Worm (Caenorhabditis elegans) whole organism, young adult: Measurements from ENCODE around the gene C03B1.2.

ENCODE experiments used
- B0035.1 ChIP-seq: sonication (generic microtip); optimal IDR thresholded peaks from 2 replicates; lab custom pipeline; 2016; ENCODE audit warnings: missing genetic modification characterization, mild to moderate bottlenecking, missing compliant biosample characterization, missing genotype, missing genetic modification reagents
- C06A6.2 ChIP-seq: fragments of 200-800 bp; sonication (Bioruptor generic); conservative IDR thresholded peaks from 2 replicates; pipeline ENCODE4 v1.3.6; 2022; ENCODE audit warnings: missing genetic modification characterization, missing compliant biosample characterization
- F37B4.10 ChIP-seq: fragments of 200-800 bp; sonication (Bioruptor generic); IDR thresholded peaks from 2 replicates; pipeline ENCODE4 v1.3.6; 2022; ENCODE audit warnings: missing genetic modification characterization, missing compliant biosample characterization
- F49E8.2 ChIP-seq: sonication (generic microtip); optimal IDR thresholded peaks from 3 replicates; lab custom pipeline; 2017; ENCODE audit warnings: missing genetic modification characterization, mild to moderate bottlenecking, missing compliant biosample characterization, antibody characterized with exemption, moderate library complexity; ENCODE audit not compliant: insufficient read depth
- F52B5.7 ChIP-seq: sonication (generic microtip); optimal IDR thresholded peaks from 2 replicates; lab custom pipeline; 2016; ENCODE audit warnings: mild to moderate bottlenecking, missing genetic modification characterization, missing compliant biosample characterization
- F55B11.4 ChIP-seq: sonication (generic microtip); optimal IDR thresholded peaks from 2 replicates; lab custom pipeline; 2016; ENCODE audit warnings: missing compliant biosample characterization, missing genetic modification characterization, borderline replicate concordance; ENCODE audit not compliant: insufficient read depth
- F57C9.4 ChIP-seq: sonication (generic microtip); optimal IDR thresholded peaks from 2 replicates; lab custom pipeline; 2017; ENCODE audit warnings: mild to moderate bottlenecking, missing genetic modification characterization, missing compliant biosample characterization
- K12H6.12 ChIP-seq: fragments of 200-800 bp; sonication (Bioruptor generic); optimal IDR thresholded peaks from 2 replicates; lab custom pipeline; 2018; ENCODE audit warnings: mild to moderate bottlenecking, missing genetic modification characterization, missing compliant biosample characterization
- Y95B8A.8 ChIP-seq: fragments of 200-800 bp; sonication (Bioruptor generic); IDR thresholded peaks from 2 replicates; pipeline ENCODE4 v1.3.6; 2022; ENCODE audit warnings: missing genetic modification reagents, missing genetic modification characterization, missing compliant biosample characterization
- ccch-3 ChIP-seq: fragments of 200-800 bp; sonication (Bioruptor generic); optimal IDR thresholded peaks from 2 replicates; lab custom pipeline; 2018; ENCODE audit warnings: mild to moderate bottlenecking, missing genetic modification characterization, missing compliant biosample characterization
- cebp-2 ChIP-seq: fragments of 200-800 bp; sonication (Bioruptor generic); IDR thresholded peaks from 2 replicates; pipeline ENCODE4 v1.3.6; 2022; ENCODE audit warnings: missing genetic modification characterization, missing compliant biosample characterization
- ceh-27 ChIP-seq: fragments of 200-800 bp; sonication (Bioruptor generic); optimal IDR thresholded peaks from 2 replicates; lab custom pipeline; 2018; ENCODE audit warnings: mild to moderate bottlenecking, missing genetic modification characterization, moderate library complexity, missing compliant biosample characterization
- ceh-79 ChIP-seq: sonication (generic microtip); optimal IDR thresholded peaks from 2 replicates; lab custom pipeline; 2017; ENCODE audit warnings: mild to moderate bottlenecking, missing genetic modification characterization, missing compliant biosample characterization
- ceh-91 ChIP-seq: fragments of 200-800 bp; sonication (Bioruptor generic); IDR thresholded peaks from 2 replicates; pipeline ENCODE4 v1.3.6; 2022; ENCODE audit warnings: missing genetic modification reagents, missing genetic modification characterization, missing compliant biosample characterization
- dox-1 ChIP-seq: fragments of 200-800 bp; sonication (Bioruptor generic); IDR thresholded peaks from 2 replicates; pipeline ENCODE4 v1.3.6; 2022; ENCODE audit warnings: missing genetic modification reagents, missing genetic modification characterization, missing compliant biosample characterization
- dpl-1 ChIP-seq: fragments of 150-350 bp; optimal IDR thresholded peaks from 2 replicates; lab custom pipeline; 2014; ENCODE audit warnings: missing biosample characterization, missing genetic modification reagents, missing genetic modification characterization
- him-1 ChIP-seq: sonication (generic microtip); optimal IDR thresholded peaks from 2 replicates; lab custom pipeline; 2016; ENCODE audit warnings: missing genotype, missing genetic modification reagents, missing genetic modification characterization, missing compliant biosample characterization
- let-526 ChIP-seq: fragments of 200-800 bp; sonication (Bioruptor generic); IDR thresholded peaks from 2 replicates; pipeline ENCODE4 v1.3.6; 2022; ENCODE audit warnings: missing genetic modification reagents, missing genetic modification characterization, missing compliant biosample characterization
- lsy-27 ChIP-seq: sonication (generic microtip); optimal IDR thresholded peaks from 2 replicates; lab custom pipeline; 2017; ENCODE audit warnings: missing genetic modification characterization, mild to moderate bottlenecking, missing compliant biosample characterization, antibody characterized with exemption, missing genotype, borderline replicate concordance; ENCODE audit not compliant: insufficient read depth
- madf-6 ChIP-seq: fragments of 200-800 bp; sonication (Bioruptor generic); IDR thresholded peaks from 2 replicates; pipeline ENCODE4 v1.3.6; 2022; ENCODE audit warnings: missing genetic modification reagents, missing genetic modification characterization, missing compliant biosample characterization
- madf-8 ChIP-seq: fragments of 200-800 bp; sonication (Bioruptor generic); conservative IDR thresholded peaks from 2 replicates; pipeline ENCODE4 v1.3.6; 2022; ENCODE audit warnings: missing genetic modification reagents, missing genetic modification characterization, missing compliant biosample characterization
- nfya-1 ChIP-seq: sonication (generic microtip); optimal IDR thresholded peaks from 2 replicates; lab custom pipeline; 2017; ENCODE audit warnings: antibody characterized with exemption, missing compliant biosample characterization, missing genetic modification characterization, borderline replicate concordance; ENCODE audit not compliant: insufficient read depth
- nfyb-1 ChIP-seq: fragments of 200-800 bp; sonication (Bioruptor generic); IDR thresholded peaks from 2 replicates; pipeline ENCODE4 v1.3.6; 2022; ENCODE audit warnings: missing genetic modification reagents, missing genetic modification characterization, missing compliant biosample characterization
- rcor-1 ChIP-seq: fragments of 200-800 bp; sonication (Bioruptor generic); IDR thresholded peaks from 2 replicates; pipeline ENCODE4 v1.3.6; 2022; ENCODE audit warnings: missing genetic modification reagents, missing genetic modification characterization, missing compliant biosample characterization
- rec-8 ChIP-seq, 2 experiments: sonication (generic microtip); optimal IDR thresholded peaks; 2 replicates each; lab custom pipeline; 2016; ENCODE audit warnings: mild to moderate bottlenecking in 2 of 2, missing genetic modification characterization in 2 of 2, missing genetic modification reagents in 2 of 2, missing genotype in 2 of 2, missing biosample characterization in 1 of 2, missing compliant biosample characterization in 1 of 2, moderate library complexity in 1 of 2
- snpc-3.4 ChIP-seq: sonication (generic microtip); optimal IDR thresholded peaks from 2 replicates; lab custom pipeline; 2017; ENCODE audit warnings: missing genetic modification characterization, mild to moderate bottlenecking, missing compliant biosample characterization, antibody characterized with exemption, moderate library complexity, missing genotype, missing genetic modification reagents
- snpc-4 ChIP-seq, 5 experiments: fragments of 150-350 bp in 1 of 5; sonication (generic microtip) in 4 of 5; optimal IDR thresholded peaks; 2 replicates each; lab custom pipeline; 2014 to 2018; ENCODE audit warnings: missing genetic modification characterization in 5 of 5, missing biosample characterization in 3 of 5, antibody characterized with exemption in 2 of 5, mild to moderate bottlenecking in 2 of 5, missing compliant biosample characterization in 2 of 5, missing genotype in 2 of 5, moderate library complexity in 2 of 5, missing genetic modification reagents in 1 of 5
- sptf-2 ChIP-seq: fragments of 200-800 bp; sonication (Bioruptor generic); optimal IDR thresholded peaks from 2 replicates; lab custom pipeline; 2018; ENCODE audit warnings: mild to moderate bottlenecking, missing genetic modification characterization, missing compliant biosample characterization
- tbp1 ChIP-seq: fragments of 200-800 bp; sonication (Bioruptor generic); optimal IDR thresholded peaks from 2 replicates; lab custom pipeline; 2018; ENCODE audit warnings: mild to moderate bottlenecking, missing genetic modification characterization, missing compliant biosample characterization
- unc-62 ChIP-seq: fragments of 150-350 bp; optimal IDR thresholded peaks from 2 replicates; lab custom pipeline; 2014; ENCODE audit warnings: missing biosample characterization, missing genetic modification reagents, missing genetic modification characterization
- ztf-22 ChIP-seq: fragments of 200-800 bp; sonication (Bioruptor generic); optimal IDR thresholded peaks from 2 replicates; lab custom pipeline; 2018; ENCODE audit warnings: mild to moderate bottlenecking, missing genetic modification characterization, moderate library complexity, missing compliant biosample characterization
- ztf-26 ChIP-seq: sonication (generic microtip); optimal IDR thresholded peaks from 2 replicates; lab custom pipeline; 2017; ENCODE audit warnings: missing genetic modification characterization, missing compliant biosample characterization
- ztf-6 ChIP-seq: fragments of 200-800 bp; sonication (Bioruptor generic); IDR thresholded peaks from 2 replicates; pipeline ENCODE4 v1.3.6; 2022; ENCODE audit warnings: missing genetic modification reagents, missing genetic modification characterization, missing compliant biosample characterization

C03B1.2 gene

DNA sequence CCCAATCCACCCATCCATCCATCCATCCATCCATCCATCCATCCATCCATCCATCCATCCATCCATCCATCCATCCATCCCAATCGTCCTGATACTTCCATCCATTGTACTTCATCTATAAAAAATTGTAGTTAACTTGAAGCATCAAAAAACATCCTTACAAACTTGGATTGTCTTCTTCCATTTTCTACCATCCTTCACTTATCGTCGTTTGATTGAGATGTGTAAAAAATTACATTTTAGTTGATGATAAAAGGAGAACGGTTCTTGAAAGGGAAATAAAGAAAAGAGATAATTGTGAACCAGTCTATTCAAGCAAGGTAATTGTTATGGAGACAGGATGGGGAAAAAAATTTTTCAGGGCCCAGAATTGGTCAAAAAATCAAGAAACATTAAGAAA, 12.0 kb upstream of the C03B1.2 start, which contains the start of gene C03B1.10:
Gene C03B1.10 (minus strand): TSS at position 101 of the 400 bp plus-strand sequence.
- TF ChIP-seq sptf-2 (GFP tag; lab: Kevin White, UChicago) (no peak), F57C9.4 (no peak)

DNA sequence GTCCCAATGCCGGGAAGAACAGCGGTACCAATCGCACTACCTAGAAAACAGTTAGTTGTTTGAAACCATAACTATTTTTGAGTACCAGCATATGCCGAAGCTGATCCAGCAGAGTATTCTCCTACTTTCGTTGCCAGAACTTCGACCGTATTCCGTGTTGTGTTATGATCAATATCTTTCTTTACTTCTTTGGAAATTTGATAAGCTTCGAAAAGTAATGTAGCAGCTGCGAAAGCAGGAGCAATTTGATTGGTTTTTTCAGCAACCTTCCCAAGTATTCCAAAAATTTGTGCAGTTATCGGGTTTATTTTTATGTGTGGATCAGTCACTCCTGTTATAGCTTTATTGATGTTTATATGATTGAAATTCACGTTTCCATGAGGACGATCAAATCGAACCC, 9.7 kb upstream of the C03B1.2 start:
- TF ChIP-seq dox-1 = no peak
- TF ChIP-seq lsy-27 (tag; lab: Kevin White, UChicago) = no peak
- TF ChIP-seq rcor-1 (GFP tag; lab: Robert Waterston, UW) = no peak
- no peak for TF ChIP-seq ccch-3 (GFP tag; lab: Kevin White, UChicago)
- TF ChIP-seq dpl-1 = no peak
- TF ChIP-seq ceh-79 (tag; lab: Kevin White, UChicago) = no peak
- TF ChIP-seq ztf-22 = no peak
- no peak for TF ChIP-seq snpc-3.4 (tag; lab: Kevin White, UChicago)
- TF ChIP-seq F49E8.2 (tag; lab: Kevin White, UChicago) = no peak
- no peak for TF ChIP-seq madf-6
- no peak for TF ChIP-seq snpc-4 (GFP tag; optimal IDR thresholded peaks at IDR 0.05; lab: Kevin White, UChicago)
- TF ChIP-seq snpc-4 (tag; optimal IDR thresholded peaks at IDR 0.05; lab: Kevin White, UChicago) = no peak
- no peak for TF ChIP-seq ceh-91 (GFP tag; lab: Robert Waterston, UW)
- TF ChIP-seq tbp1 = no peak
- no peak for TF ChIP-seq unc-62 (GFP tag; lab: Kevin White, UChicago)
- no peak for TF ChIP-seq let-526

DNA sequence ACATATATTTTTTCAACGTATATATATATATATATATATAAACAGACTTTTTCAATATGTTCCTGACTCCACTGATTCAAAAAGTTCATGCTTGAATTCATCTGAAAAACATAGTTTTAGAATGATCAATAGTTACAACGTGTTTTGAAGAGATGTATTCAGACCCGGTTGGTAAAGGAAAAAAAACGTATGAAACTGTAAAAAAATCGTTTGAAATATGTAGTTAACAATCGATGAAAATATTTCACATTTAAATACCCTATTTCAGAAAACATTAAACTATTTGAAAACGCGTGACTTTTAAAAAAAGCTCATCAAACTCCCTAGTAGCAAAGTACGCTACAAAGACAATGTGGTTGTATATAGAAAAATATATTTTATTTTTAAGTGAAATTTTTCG, 9.2 kb upstream of the C03B1.2 start, which contains the start of gene C03B1.14:
Gene C03B1.14 (minus strand): TSS at position 101 of the 400 bp plus-strand sequence.
- no peak for TF ChIP-seq B0035.1 (tag; lab: Kevin White, UChicago)
- no peak for TF ChIP-seq F37B4.10 (GFP tag; lab: Robert Waterston, UW)
- no peak for TF ChIP-seq F52B5.7 (tag; lab: Kevin White, UChicago)
- TF ChIP-seq rec-8 (tag; optimal IDR thresholded peaks at IDR 0.05; lab: Kevin White, UChicago) = no peak
- TF ChIP-seq K12H6.12 (tag; lab: Kevin White, UChicago) = no peak
- no peak for TF ChIP-seq nfya-1 (tag; lab: Kevin White, UChicago)
- no peak for TF ChIP-seq him-1 (tag; lab: Kevin White, UChicago)
- no peak for TF ChIP-seq nfyb-1 (GFP tag; lab: Robert Waterston, UW)
- TF ChIP-seq ceh-27 (GFP tag; lab: Kevin White, UChicago) = no peak
- no peak for TF ChIP-seq ztf-26 (tag; lab: Kevin White, UChicago)
- no peak for TF ChIP-seq C06A6.2 (GFP tag; lab: Robert Waterston, UW)
- TF ChIP-seq cebp-2 (GFP tag; lab: Robert Waterston, UW) = no peak
- no peak for TF ChIP-seq F55B11.4 (tag; lab: Kevin White, UChicago)
- TF ChIP-seq madf-8 (GFP tag; lab: Robert Waterston, UW) = no peak
- TF ChIP-seq Y95B8A.8 (GFP tag; lab: Robert Waterston, UW) = no peak
- no peak for TF ChIP-seq rcor-1 (GFP tag; lab: Robert Waterston, UW)
- TF ChIP-seq, all 124 proteins: peak for 0

DNA sequence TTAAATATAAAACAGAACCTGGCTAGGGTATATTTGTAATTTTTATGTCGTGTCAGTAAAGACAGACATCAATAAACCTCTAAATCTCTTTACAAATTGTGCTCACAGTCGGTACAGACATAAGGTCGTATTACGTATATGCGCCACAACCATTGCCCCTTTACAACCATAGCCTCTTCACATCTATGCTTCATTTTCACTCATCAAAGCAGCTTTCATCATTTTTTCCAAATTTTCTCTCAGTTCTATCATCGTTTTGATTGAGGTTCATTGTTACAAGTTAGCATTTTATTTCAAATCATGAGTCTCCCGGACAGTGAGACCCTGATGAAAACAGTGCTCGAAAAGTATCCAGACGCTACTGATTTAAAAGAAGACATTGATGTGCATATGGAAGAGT, 5.6 kb upstream of the C03B1.2 start, which contains the start of gene C03B1.4:
Gene C03B1.4 (plus strand): TSS at position 301 of the 400 bp plus-strand sequence.
- TF ChIP-seq ztf-6 = no peak
- TF ChIP-seq nfya-1 (tag; lab: Kevin White, UChicago) = no peak
- no peak for TF ChIP-seq ceh-91 (GFP tag; lab: Robert Waterston, UW)
